Fruit fly (Drosophila melanogaster) whole organism, embryonic: ENCODE data around the gene RtcB.
A peak's percentile ranks its signal among the peaks of the same experiment; 100 is the strongest.

ENCODE experiments used
- Aef1 ChIP-seq: fragments of 200-800 bp; sonication (Bioruptor generic); IDR thresholded peaks from 3 replicates; pipeline ENCODE4 v1.3.6; 2022; ENCODE audit warnings: missing biosample characterization, missing genetic modification characterization
- CG10147 ChIP-seq: fragments of 200-800 bp; sonication (Bioruptor generic); optimal IDR thresholded peaks from 2 replicates; lab custom pipeline; 2019; ENCODE audit warnings: missing biosample characterization, mild to moderate bottlenecking, missing genetic modification characterization, moderate library complexity
- CG11247 ChIP-seq: fragments of 200-800 bp; sonication (Bioruptor generic); IDR thresholded peaks from 2 replicates; pipeline ENCODE4 v1.3.6; 2022; ENCODE audit warnings: missing biosample characterization, missing genetic modification characterization
- CG11456 ChIP-seq: fragments of 200-800 bp; sonication (Bioruptor generic); IDR thresholded peaks from 3 replicates; pipeline ENCODE4 v1.3.6; 2022; ENCODE audit warnings: missing biosample characterization, missing genetic modification characterization
- CG12219 ChIP-seq: fragments of 200-800 bp; sonication (Bioruptor generic); optimal IDR thresholded peaks from 3 replicates; lab custom pipeline; 2018; ENCODE audit warnings: missing biosample characterization, mild to moderate bottlenecking, missing genetic modification characterization
- CG12391 ChIP-seq: fragments of 200-800 bp; sonication (Bioruptor generic); optimal IDR thresholded peaks from 3 replicates; lab custom pipeline; 2018; ENCODE audit warnings: missing biosample characterization, mild to moderate bottlenecking, missing genetic modification characterization, moderate library complexity
- CG14441 ChIP-seq: fragments of 200-800 bp; sonication (Bioruptor generic); IDR thresholded peaks from 2 replicates; pipeline ENCODE4 v1.3.6; 2022; ENCODE audit warnings: missing biosample characterization, missing genetic modification characterization
- CG18476 ChIP-seq: fragments of 200-800 bp; sonication (Bioruptor generic); optimal IDR thresholded peaks from 2 replicates; lab custom pipeline; 2016; ENCODE audit warnings: missing biosample characterization, mild to moderate bottlenecking, missing genetic modification characterization
- CG18599 ChIP-seq: fragments of 200-800 bp; sonication (Bioruptor generic); optimal IDR thresholded peaks from 3 replicates; lab custom pipeline; 2017; ENCODE audit warnings: missing biosample characterization, missing genetic modification characterization, mild to moderate bottlenecking, moderate library complexity, missing genetic modification reagents
- CG18764 ChIP-seq: fragments of 200-800 bp; sonication (Bioruptor generic); optimal IDR thresholded peaks from 3 replicates; lab custom pipeline; 2016; ENCODE audit warnings: missing biosample characterization, missing genetic modification characterization
- CG2889 ChIP-seq: fragments of 200-800 bp; sonication (Bioruptor generic); IDR thresholded peaks from 3 replicates; pipeline ENCODE4 v1.3.6; 2022; ENCODE audit warnings: missing biosample characterization, missing genetic modification characterization
- CG30403 ChIP-seq: fragments of 200-800 bp; sonication (Bioruptor generic); optimal IDR thresholded peaks from 3 replicates; lab custom pipeline; 2016; ENCODE audit warnings: missing biosample characterization, missing genetic modification characterization
- CG3407 ChIP-seq: fragments of 200-800 bp; sonication (Bioruptor generic); optimal IDR thresholded peaks from 2 replicates; lab custom pipeline; 2018; ENCODE audit warnings: missing biosample characterization, mild to moderate bottlenecking, missing genetic modification characterization
- CG43689 ChIP-seq: fragments of 200-800 bp; sonication (Bioruptor generic); IDR thresholded peaks from 2 replicates; pipeline ENCODE4 v1.3.6; 2022; ENCODE audit warnings: missing biosample characterization, missing genetic modification characterization
- CG4820 ChIP-seq: fragments of 200-800 bp; sonication (Bioruptor generic); optimal IDR thresholded peaks from 3 replicates; lab custom pipeline; 2016; ENCODE audit warnings: missing biosample characterization, missing genetic modification characterization
- CG7839 ChIP-seq: fragments of 200-800 bp; sonication (Bioruptor generic); optimal IDR thresholded peaks from 3 replicates; lab custom pipeline; 2018; ENCODE audit warnings: missing biosample characterization, mild to moderate bottlenecking, missing genetic modification characterization, moderate library complexity
- CG9932 ChIP-seq: fragments of 200-800 bp; sonication (Bioruptor generic); IDR thresholded peaks from 2 replicates; pipeline ENCODE4 v1.3.6; 2022; ENCODE audit warnings: missing biosample characterization, missing genetic modification characterization
- Dip3 ChIP-seq: fragments of 200-800 bp; sonication (Bioruptor generic); optimal IDR thresholded peaks from 3 replicates; lab custom pipeline; 2016; ENCODE audit warnings: missing biosample characterization, missing genetic modification characterization
- Eip74EF ChIP-seq, 2 experiments: fragments of 200-800 bp in 1 of 2; fragments of >200 bp in 1 of 2; sonication (Bioruptor generic) in 1 of 2; optimal IDR thresholded peaks; 2 replicates each; lab custom pipeline; 2017 to 2019; ENCODE audit warnings: missing biosample characterization in 2 of 2, missing genetic modification characterization in 2 of 2, mild to moderate bottlenecking in 1 of 2, moderate library complexity in 1 of 2
- Hr3 ChIP-seq: fragments of 200-800 bp; sonication (Bioruptor generic); optimal IDR thresholded peaks from 3 replicates; lab custom pipeline; 2016; ENCODE audit warnings: missing biosample characterization, missing genetic modification characterization
- Lim3 ChIP-seq: fragments of 200-800 bp; sonication (Bioruptor generic); IDR thresholded peaks from 2 replicates; pipeline ENCODE4 v1.3.6; 2022; ENCODE audit warnings: missing biosample characterization, missing genetic modification characterization
- Mad ChIP-seq: fragments of 200-800 bp; sonication (Bioruptor generic); optimal IDR thresholded peaks from 2 replicates; lab custom pipeline; 2016; ENCODE audit warnings: missing biosample characterization, missing genetic modification characterization
- Meics ChIP-seq: fragments of 200-800 bp; sonication (Bioruptor generic); optimal IDR thresholded peaks from 2 replicates; lab custom pipeline; 2017; ENCODE audit warnings: missing biosample characterization, mild to moderate bottlenecking, missing genetic modification characterization
- Mes4 ChIP-seq: fragments of 200-800 bp; sonication (Bioruptor generic); optimal IDR thresholded peaks from 2 replicates; lab custom pipeline; 2016; ENCODE audit warnings: missing biosample characterization, missing genetic modification characterization
- NC2β ChIP-seq: fragments of 200-800 bp; sonication (Bioruptor generic); optimal IDR thresholded peaks from 2 replicates; lab custom pipeline; 2016; ENCODE audit warnings: missing biosample characterization, missing genetic modification characterization
- Oaz ChIP-seq: fragments of 200-800 bp; sonication (Bioruptor generic); IDR thresholded peaks from 2 replicates; pipeline ENCODE4 v1.3.6; 2022; ENCODE audit warnings: missing biosample characterization, missing genetic modification characterization
- Ravus ChIP-seq: fragments of 200-800 bp; sonication (Bioruptor generic); IDR thresholded peaks from 2 replicates; pipeline ENCODE4 v1.3.6; 2022; ENCODE audit warnings: missing biosample characterization, missing genetic modification characterization
- Side ChIP-seq: fragments of 200-800 bp; sonication (Bioruptor generic); optimal IDR thresholded peaks from 2 replicates; lab custom pipeline; 2016; ENCODE audit warnings: missing biosample characterization, missing genetic modification characterization
- Sin3A ChIP-seq: fragments of >200 bp; optimal IDR thresholded peaks from 2 replicates; lab custom pipeline; 2018
- ap ChIP-seq: fragments of 200-800 bp; sonication (Bioruptor generic); IDR thresholded peaks from 2 replicates; pipeline ENCODE4 v1.3.6; 2022; ENCODE audit warnings: missing biosample characterization, missing genetic modification characterization
- ci ChIP-seq: fragments of 200-800 bp; sonication (Bioruptor generic); IDR thresholded peaks from 3 replicates; pipeline ENCODE4 v1.3.6; 2022; ENCODE audit warnings: missing biosample characterization, missing genetic modification characterization
- corto ChIP-seq: fragments of 200-800 bp; sonication (Bioruptor generic); optimal IDR thresholded peaks from 2 replicates; lab custom pipeline; 2016; ENCODE audit warnings: missing biosample characterization, mild to moderate bottlenecking, missing genetic modification characterization, moderate library complexity
- crol ChIP-seq: fragments of 200-800 bp; sonication (Bioruptor generic); IDR thresholded peaks from 2 replicates; pipeline ENCODE4 v1.3.6; 2022; ENCODE audit warnings: missing biosample characterization, missing genetic modification characterization
- cwo ChIP-seq: fragments of 200-800 bp; sonication (Bioruptor generic); optimal IDR thresholded peaks from 3 replicates; lab custom pipeline; 2017; ENCODE audit warnings: missing biosample characterization, missing genetic modification characterization, mild to moderate bottlenecking, moderate library complexity, missing genetic modification reagents
- dati ChIP-seq: fragments of 200-800 bp; sonication (Bioruptor generic); IDR thresholded peaks from 2 replicates; pipeline ENCODE4 v1.3.6; 2022; ENCODE audit warnings: missing biosample characterization, missing genetic modification characterization
- dmrt99B ChIP-seq: fragments of 200-800 bp; sonication (Bioruptor generic); optimal IDR thresholded peaks from 2 replicates; lab custom pipeline; 2018; ENCODE audit warnings: missing biosample characterization, mild to moderate bottlenecking, missing genetic modification characterization, moderate library complexity
- dysf ChIP-seq: fragments of 200-800 bp; sonication (Bioruptor generic); IDR thresholded peaks from 3 replicates; pipeline ENCODE4 v1.3.6; 2022; ENCODE audit warnings: missing biosample characterization, missing genetic modification characterization
- fd102C ChIP-seq: fragments of 200-800 bp; sonication (Bioruptor generic); optimal IDR thresholded peaks from 2 replicates; lab custom pipeline; 2018; ENCODE audit warnings: missing biosample characterization, mild to moderate bottlenecking, missing genetic modification characterization, moderate library complexity
- gcm ChIP-seq: fragments of 200-800 bp; sonication (Bioruptor generic); optimal IDR thresholded peaks from 2 replicates; lab custom pipeline; 2019; ENCODE audit warnings: missing biosample characterization, mild to moderate bottlenecking, missing genetic modification characterization, moderate library complexity
- grn ChIP-seq: fragments of 200-800 bp; sonication (Bioruptor generic); optimal IDR thresholded peaks from 3 replicates; lab custom pipeline; 2017; ENCODE audit warnings: missing biosample characterization, missing genetic modification characterization
- gsb ChIP-seq: fragments of 200-800 bp; sonication (Bioruptor generic); IDR thresholded peaks from 2 replicates; pipeline ENCODE4 v1.3.6; 2022; ENCODE audit warnings: missing biosample characterization, missing genetic modification characterization
- her ChIP-seq: fragments of 200-800 bp; sonication (Bioruptor generic); optimal IDR thresholded peaks from 2 replicates; lab custom pipeline; 2016; ENCODE audit warnings: missing biosample characterization, missing genetic modification characterization
- lbe ChIP-seq: fragments of 200-800 bp; sonication (Bioruptor generic); optimal IDR thresholded peaks from 2 replicates; lab custom pipeline; 2016; ENCODE audit warnings: missing biosample characterization, mild to moderate bottlenecking, missing genetic modification characterization
- nau ChIP-seq: fragments of 200-800 bp; sonication (Bioruptor generic); optimal IDR thresholded peaks from 3 replicates; lab custom pipeline; 2017; ENCODE audit warnings: missing biosample characterization, mild to moderate bottlenecking, missing genetic modification characterization, missing genetic modification reagents
- nmo ChIP-seq: fragments of 200-800 bp; sonication (Bioruptor generic); optimal IDR thresholded peaks from 2 replicates; lab custom pipeline; 2018; ENCODE audit warnings: missing biosample characterization, mild to moderate bottlenecking, missing genetic modification characterization, moderate library complexity
- p53 ChIP-seq: fragments of 200-800 bp; sonication (Bioruptor generic); optimal IDR thresholded peaks from 2 replicates; lab custom pipeline; 2016; ENCODE audit warnings: missing biosample characterization, missing genetic modification characterization
- sens ChIP-seq: fragments of 200-800 bp; sonication (Bioruptor generic); peaks from one replicate; lab custom pipeline; 2016; ENCODE audit warnings: missing biosample characterization, missing genetic modification characterization
- slp2 ChIP-seq: fragments of 200-800 bp; sonication (Bioruptor generic); optimal IDR thresholded peaks from 2 replicates; lab custom pipeline; 2016; ENCODE audit warnings: missing biosample characterization, missing genetic modification characterization
- sug ChIP-seq: fragments of 200-800 bp; optimal IDR thresholded peaks from 2 replicates; lab custom pipeline; 2019; ENCODE audit warnings: missing biosample characterization, mild to moderate bottlenecking, missing genetic modification characterization, moderate library complexity
- tgo ChIP-seq: fragments of 200-800 bp; sonication (Bioruptor generic); IDR thresholded peaks from 3 replicates; pipeline ENCODE4 v1.3.6; 2022; ENCODE audit warnings: missing biosample characterization, missing genetic modification characterization
- tll ChIP-seq, 2 experiments: fragments of 200-800 bp in 1 of 2; fragments of >200 bp in 1 of 2; sonication (Bioruptor generic) in 1 of 2; optimal IDR thresholded peaks; 2 replicates each; lab custom pipeline; 2017 to 2019; ENCODE audit warnings: missing biosample characterization in 2 of 2, missing genetic modification characterization in 2 of 2, mild to moderate bottlenecking in 1 of 2, moderate library complexity in 1 of 2
- usp ChIP-seq: fragments of >200 bp; optimal IDR thresholded peaks from 2 replicates; lab custom pipeline; 2017; ENCODE audit warnings: missing biosample characterization, missing genetic modification characterization
- vvl ChIP-seq: fragments of 200-800 bp; sonication (Bioruptor generic); IDR thresholded peaks from 2 replicates; pipeline ENCODE4 v1.3.6; 2022; ENCODE audit warnings: missing biosample characterization, missing genetic modification characterization
- wek ChIP-seq: fragments of 200-800 bp; sonication (Bioruptor generic); optimal IDR thresholded peaks from 3 replicates; lab custom pipeline; 2018; ENCODE audit warnings: missing biosample characterization, mild to moderate bottlenecking, missing genetic modification characterization, moderate library complexity
- zfh1 ChIP-seq: fragments of 200-800 bp; sonication (Bioruptor generic); IDR thresholded peaks from 3 replicates; pipeline ENCODE4 v1.3.6; 2022; ENCODE audit warnings: missing biosample characterization, missing genetic modification characterization

The RtcB gene

DNA sequence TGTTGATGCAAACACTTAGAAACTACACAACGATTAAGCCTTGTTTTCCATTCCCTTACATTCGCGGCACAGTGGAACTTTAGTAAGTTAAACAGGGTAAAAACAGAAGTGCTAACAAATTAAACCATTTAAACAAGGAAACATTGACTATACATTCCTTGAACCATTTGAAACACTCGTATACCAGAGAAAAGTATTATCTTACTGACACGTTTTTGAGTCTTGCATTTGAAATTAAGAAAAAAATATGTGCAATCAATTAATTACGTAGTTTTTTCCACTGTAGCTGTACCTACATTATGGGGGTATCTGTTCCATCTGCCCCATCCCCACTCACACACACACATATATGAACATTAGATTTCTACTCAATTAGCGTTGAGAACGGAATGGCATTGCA is 2.8 kb downstream of the RtcB start (continued):
- TF ChIP-seq CG9932 (no peak), CG12219 (no peak), CG14441 (GFP tag; lab: Robert Waterston, UW) (no peak), CG7839 (peak; percentile 22), gcm (peak; percentile 70), Aef1 (GFP tag; lab: Robert Waterston, UW) (no peak), CG11456 (GFP tag; lab: Robert Waterston, UW) (no peak), slp2 (no peak), vvl (GFP tag; lab: Robert Waterston, UW) (peak; percentile 13; the same call in 1 of the 2 replicates), sens (GFP tag; lab: Kevin White, UChicago) (no peak), dati (GFP tag; lab: Robert Waterston, UW) (no peak), corto (no peak), CG18764 (no peak), zfh1 (GFP tag; lab: Robert Waterston, UW) (no peak), tgo (GFP tag; lab: Robert Waterston, UW) (no peak), CG3407 (GFP tag; lab: Kevin White, UChicago) (no peak), CG43689 (GFP tag; lab: Robert Waterston, UW) (no peak), CG18476 (GFP tag; lab: Kevin White, UChicago) (no peak), Sin3A (lab: Kevin White, UChicago) (no peak), ap (no peak), Oaz (GFP tag; lab: Robert Waterston, UW) (no peak), CG11247 (GFP tag; lab: Robert Waterston, UW) (no peak), tll (GFP tag; optimal IDR thresholded peaks at IDR 0.05; lab: Kevin White, UChicago) (no peak), Dip3 (GFP tag; lab: Kevin White, UChicago) (no peak), Eip74EF (GFP tag; optimal IDR thresholded peaks at IDR 0.05; lab: Kevin White, UChicago) (no peak), Lim3 (GFP tag; lab: Robert Waterston, UW) (no peak), Meics (peak; percentile 10), gsb (no peak), CG18599 (peak; percentile 40), p53 (GFP tag; lab: Kevin White, UChicago) (no peak), cwo (GFP tag; lab: Kevin White, UChicago) (peak; percentile 17), CG12391 (tag; lab: Kevin White, UChicago) (peak; percentile 25), her (GFP tag; lab: Kevin White, UChicago) (no peak), dmrt99B (tag; lab: Kevin White, UChicago) (peak; percentile 18), ci (GFP tag; lab: Robert Waterston, UW) (no peak), nau (GFP tag; lab: Kevin White, UChicago) (no peak), grn (GFP tag; lab: Kevin White, UChicago) (no peak), CG30403 (GFP tag; lab: Kevin White, UChicago) (peak; percentile 4), lbe (GFP tag; lab: Kevin White, UChicago) (no peak), nmo (GFP tag; lab: Kevin White, UChicago) (peak; percentile 8)

dm6 chr2L:19434260-19434659 is 3.8 kb downstream of the RtcB start:
- no peak for TF ChIP-seq CG4820 (GFP tag; lab: Kevin White, UChicago)
- peak; percentile 15 for TF ChIP-seq NC2β
- peak; percentile 35 for TF ChIP-seq CG10147 (GFP tag; lab: Kevin White, UChicago)
- no peak for TF ChIP-seq Side
- no peak for TF ChIP-seq CG2889 (GFP tag; lab: Robert Waterston, UW)
- peak; percentile 85 for TF ChIP-seq wek
- TF ChIP-seq Mad (GFP tag; lab: Kevin White, UChicago) = no peak
- no peak for TF ChIP-seq Lim3 (GFP tag; lab: Robert Waterston, UW)
- no peak for TF ChIP-seq Ravus (GFP tag; lab: Robert Waterston, UW)
- no peak for TF ChIP-seq dysf (GFP tag; lab: Robert Waterston, UW)
- no peak for TF ChIP-seq Mes4
- TF ChIP-seq Hr3 (GFP tag; lab: Kevin White, UChicago) = no peak
- peak; percentile 30 for TF ChIP-seq sug (tag; lab: Kevin White, UChicago)
- TF ChIP-seq usp (GFP tag; lab: Kevin White, UChicago) = no peak
- TF ChIP-seq fd102C = peak; percentile 79
- TF ChIP-seq tll (GFP tag; optimal IDR thresholded peaks at IDR 0.05; lab: Kevin White, UChicago) = no peak
- TF ChIP-seq crol (GFP tag; lab: Robert Waterston, UW) = no peak
